Worm (Caenorhabditis elegans): ENCODE data around the gene W06A11.1.

Gene W06A11.1

DNA sequence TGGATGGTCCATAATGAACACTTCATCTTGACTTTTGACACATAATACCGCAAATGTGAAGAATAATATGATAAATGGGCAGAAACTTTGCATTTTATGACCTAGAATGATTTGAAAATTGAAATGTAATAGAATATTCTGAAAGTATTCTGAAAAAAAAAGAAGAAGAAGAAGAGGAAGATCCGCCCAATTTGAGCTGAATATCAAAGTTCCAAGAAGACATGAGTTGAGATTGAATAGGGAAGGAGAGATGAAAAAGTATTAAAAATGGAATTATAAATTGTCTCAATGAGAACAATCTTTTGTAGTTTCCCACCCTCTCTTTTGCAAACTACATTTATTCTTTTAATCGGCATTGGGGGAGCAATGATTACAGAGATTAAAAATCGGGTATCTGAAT is 35.1 kb upstream of the W06A11.1 start, which contains the start of gene K07D4.4:
K07D4.4 (minus strand) TSS at position 101 of the 400 bp plus-strand sequence.
- no peak for TF ChIP-seq gei-8 (GFP tag; optimal IDR thresholded peaks at IDR 0.05)
- TF ChIP-seq F49E8.2 (tag; optimal IDR thresholded peaks at IDR 0.05; ENCODE audit: borderline replicate concordance), result no peak
- TF ChIP-seq aly-2 (tag; optimal IDR thresholded peaks at IDR 0.05), result no peak
- no peak for TF ChIP-seq attf-4 (tag; optimal IDR thresholded peaks at IDR 0.05)

DNA sequence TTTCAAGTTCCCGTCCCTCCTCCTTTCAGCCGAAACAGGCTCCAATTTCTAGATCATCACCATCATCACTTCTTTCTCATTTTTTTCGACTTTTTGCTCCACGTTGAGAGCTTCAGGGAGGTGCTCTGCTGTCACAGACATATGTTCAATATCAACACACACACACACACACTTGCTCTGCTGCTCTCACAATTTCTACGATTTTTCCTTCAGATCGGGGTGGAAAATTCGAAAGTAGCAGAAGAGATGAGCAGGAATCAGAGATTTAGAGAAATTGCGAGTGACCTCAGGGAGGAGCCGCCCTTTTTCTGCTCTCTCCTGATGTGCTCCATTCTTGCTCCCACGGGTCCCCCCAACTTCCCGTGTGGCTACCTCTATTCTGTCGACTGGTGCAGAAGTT is 28.8 kb upstream of the W06A11.1 start, which contains the start of gene pqn-48:
pqn-48 (plus strand) TSS at position 344 of the 400 bp plus-strand sequence.
- TF ChIP-seq set-16 (GFP tag; IDR thresholded peaks at IDR 0.05) (peak; percentile 32), nhr-111 (GFP tag; optimal IDR thresholded peaks at IDR 0.05) (no peak), dmd-6 (GFP tag; IDR thresholded peaks at IDR 0.05) (no peak), unc-62 (GFP tag; optimal IDR thresholded peaks at IDR 0.05 in 1 of 2) (peak in 1 of 2 experiments; percentile 16), unc-62 (tag; optimal IDR thresholded peaks at IDR 0.05) (no peak), F37D6.2 (tag; optimal IDR thresholded peaks at IDR 0.05) (no peak)

DNA sequence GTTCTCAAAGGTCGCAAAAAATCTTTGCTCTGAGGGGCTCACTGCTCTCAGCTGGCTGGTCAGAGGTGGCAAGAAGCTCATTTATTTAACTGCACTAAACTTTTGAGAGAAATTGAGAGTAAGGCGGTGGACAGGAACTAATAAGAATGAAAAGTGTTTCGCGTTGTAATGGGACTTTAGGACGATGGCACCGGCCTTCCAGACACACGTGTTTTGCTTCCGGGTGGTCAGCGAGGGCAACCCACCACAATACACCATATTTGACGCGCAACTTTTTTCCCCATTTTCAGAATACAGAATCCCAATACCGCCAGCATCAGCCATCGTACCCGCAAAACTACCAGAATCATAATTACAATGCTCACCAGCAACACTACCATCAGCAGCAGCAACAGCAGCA is 27.3 kb upstream of the W06A11.1 start:
- TF ChIP-seq tra-1 (GFP tag; IDR thresholded peaks at IDR 0.05) (no peak), snpc-4 (tag; optimal IDR thresholded peaks at IDR 0.05) (no peak), nhr-6 (tag; optimal IDR thresholded peaks at IDR 0.05) (no peak), dve-1 (tag; optimal IDR thresholded peaks at IDR 0.05; ENCODE audit: insufficient read depth) (no peak), snpc-1.2 (GFP tag; IDR thresholded peaks at IDR 0.05) (no peak), daf-8 (GFP tag; IDR thresholded peaks at IDR 0.05) (no peak), sdz-12 (GFP tag; optimal IDR thresholded peaks at IDR 0.05) (no peak), mdt-29 (GFP tag; IDR thresholded peaks at IDR 0.05) (no peak), unc-62 (GFP tag; optimal IDR thresholded peaks at IDR 0.05 in 1 of 2) (peak in 1 of 2 experiments; percentile 90), unc-62 (tag; optimal IDR thresholded peaks at IDR 0.05) (no peak)

DNA sequence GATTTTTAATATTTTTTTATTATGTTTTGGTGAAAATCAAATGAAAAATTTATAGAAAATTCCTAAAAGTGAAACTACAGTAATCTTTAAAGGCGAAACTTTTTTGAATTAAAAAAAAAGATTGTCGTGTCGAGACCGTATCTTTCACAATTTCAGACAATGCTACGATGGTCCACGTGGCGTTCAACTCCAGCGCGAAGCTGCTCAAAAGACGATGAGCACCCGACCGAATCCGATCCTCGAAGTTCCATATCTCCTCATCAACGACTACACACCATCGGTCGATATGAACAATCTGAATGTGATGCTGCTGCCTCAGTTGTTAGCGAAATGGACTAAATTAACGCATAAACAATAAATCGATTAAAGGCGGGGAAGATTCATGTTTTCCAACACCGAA is 24.7 kb upstream of the W06A11.1 start:
- TF ChIP-seq unc-130 (GFP tag; optimal IDR thresholded peaks at IDR 0.05) (peak; percentile 29), aha-1 (tag) (peak; percentile 80), ZK337.2 (GFP tag; IDR thresholded peaks at IDR 0.05) (no peak), pha-4 (GFP tag; IDR thresholded peaks at IDR 0.05) (0 out of 2 replicates have a peak, but pooled peaks have one; percentile 18), pha-4 (tag; optimal IDR thresholded peaks at IDR 0.05) (no peak), nhr-28 (tag; optimal IDR thresholded peaks at IDR 0.05) (no peak), lin-13 (GFP tag; optimal IDR thresholded peaks at IDR 0.05) (no peak), lin-38 (GFP tag; IDR thresholded peaks at IDR 0.05) (peak; percentile 52), egl-43 (GFP tag; IDR thresholded peaks at IDR 0.05) (peak; percentile 19; the same call in 1 of the 2 replicates), Y48G9A.11 (GFP tag; IDR thresholded peaks at IDR 0.05) (0 out of 2 replicates have a peak, but pooled peaks have one; percentile 34), mep-1 (tag; optimal IDR thresholded peaks at IDR 0.05) (no peak), snpc-1.2 (GFP tag; IDR thresholded peaks at IDR 0.05) (peak; percentile 60; the same call in 1 of the 2 replicates), ama-1 (optimal IDR thresholded peaks at IDR 0.05) (peak; percentile 62), dmd-8 (GFP tag; IDR thresholded peaks at IDR 0.05) (0 out of 2 replicates have a peak, but pooled peaks have one; percentile 39), dve-1 (tag; optimal IDR thresholded peaks at IDR 0.05; ENCODE audit: insufficient read depth) (no peak), arid-1 (GFP tag; conservative IDR thresholded peaks at IDR 0.05) (0 out of 2 replicates have a peak, but pooled peaks have one; percentile 18), skn-1 (tag; optimal IDR thresholded peaks at IDR 0.05) (no peak), F49E8.2 (tag; optimal IDR thresholded peaks at IDR 0.05; ENCODE audit: borderline replicate concordance) (peak; percentile 63), Y75B8A.6 (GFP tag; IDR thresholded peaks at IDR 0.05) (0 out of 2 replicates have a peak, but pooled peaks have one; percentile 23)

DNA sequence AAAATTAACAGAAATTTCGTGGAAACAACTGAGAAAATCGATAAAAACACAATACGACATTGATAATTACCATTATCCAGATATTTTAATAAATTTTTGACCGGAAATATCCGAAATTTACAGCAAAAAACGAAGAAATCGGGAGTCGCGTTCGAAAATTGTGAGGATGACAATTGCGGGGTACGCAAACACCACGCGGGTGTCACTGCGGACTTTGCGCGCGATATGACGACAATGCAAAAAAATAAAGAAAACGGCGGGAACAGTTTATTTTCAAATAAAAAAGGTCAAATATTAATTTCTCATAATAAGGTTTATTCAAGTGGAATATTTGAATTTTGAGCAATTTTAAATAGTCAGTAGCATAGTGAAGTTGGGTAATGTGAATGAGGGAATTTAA is 23.0 kb upstream of the W06A11.1 start, which contains the start of gene rpn-11:
rpn-11 (minus strand) TSS at position 198 of the 400 bp plus-strand sequence.
- no peak for TF ChIP-seq lin-15B (tag; optimal IDR thresholded peaks at IDR 0.05)
- TF ChIP-seq F44E2.7 (GFP tag; IDR thresholded peaks at IDR 0.05), result no peak
- no peak for TF ChIP-seq Y105C5A.15 (GFP tag; IDR thresholded peaks at IDR 0.05)
- no peak for TF ChIP-seq daf-12 (tag; optimal IDR thresholded peaks at IDR 0.05)
- no peak for TF ChIP-seq ztf-11 (tag; optimal IDR thresholded peaks at IDR 0.05)
- no peak for TF ChIP-seq pqm-1 (tag; optimal IDR thresholded peaks at IDR 0.05)
- peak; percentile 96 for TF ChIP-seq aha-1 (tag)
- no peak for TF ChIP-seq Y5F2A.4 (GFP tag; optimal IDR thresholded peaks at IDR 0.05)
- no peak for TF ChIP-seq lin-39 (tag; optimal IDR thresholded peaks at IDR 0.05)
- peak; percentile 53; the same call in 1 of the 2 replicates for TF ChIP-seq nhr-42 (GFP tag; IDR thresholded peaks at IDR 0.05)
- TF ChIP-seq lin-29 (GFP tag; IDR thresholded peaks at IDR 0.05), result peak; percentile 74; the same call in 1 of the 2 replicates
- TF ChIP-seq zfp-2 (tag; optimal IDR thresholded peaks at IDR 0.05), result peak; percentile 64
- no peak for TF ChIP-seq snpc-4 (tag; optimal IDR thresholded peaks at IDR 0.05)
- TF ChIP-seq nhr-28 (tag; optimal IDR thresholded peaks at IDR 0.05), result peak; percentile 41
- peak; percentile 90 for TF ChIP-seq lin-38 (GFP tag; IDR thresholded peaks at IDR 0.05)
- TF ChIP-seq dve-1 (tag; optimal IDR thresholded peaks at IDR 0.05; ENCODE audit: insufficient read depth), result peak; percentile 77

Measured in whole organism, L4 larva.